Fruit fly (Drosophila melanogaster): ENCODE data around the gene noi.

The noi gene

dm6 chr3R:5600361-5601043 lies 9.2 kb upstream of the noi start (continued):
- peak; percentile 75 for TF ChIP-seq mirr (GFP tag; optimal IDR thresholded peaks at IDR 0.05)
- TF ChIP-seq CG3847 (GFP tag; IDR thresholded peaks at IDR 0.05), result no peak
- no peak for TF ChIP-seq CG6813 (GFP tag; optimal IDR thresholded peaks at IDR 0.05)
- TF ChIP-seq scrt (GFP tag; optimal IDR thresholded peaks at IDR 0.05), result peak; percentile 15
- no peak for TF ChIP-seq Blimp-1 (GFP tag; optimal IDR thresholded peaks at IDR 0.05)
- no peak for TF ChIP-seq chm (GFP tag; IDR thresholded peaks at IDR 0.05)
- TF ChIP-seq grn (GFP tag; optimal IDR thresholded peaks at IDR 0.05), result no peak
- no peak for TF ChIP-seq al (GFP tag; IDR thresholded peaks at IDR 0.05)
- TF ChIP-seq pfk (GFP tag; optimal IDR thresholded peaks at IDR 0.05), result peak; percentile 92
- no peak for TF ChIP-seq cad (GFP tag; optimal IDR thresholded peaks at IDR 0.05)
- TF ChIP-seq jing (GFP tag; optimal IDR thresholded peaks at IDR 0.05), result no peak
- no peak for TF ChIP-seq Asciz (GFP tag; optimal IDR thresholded peaks at IDR 0.05)
- TF ChIP-seq bigmax (GFP tag; optimal IDR thresholded peaks at IDR 0.05), result peak; percentile 94
- no peak for TF ChIP-seq Gsc (GFP tag; IDR thresholded peaks at IDR 0.05)
- no peak for TF ChIP-seq HLH3B (GFP tag; IDR thresholded peaks at IDR 0.05)
- no peak for TF ChIP-seq az2 (GFP tag; optimal IDR thresholded peaks at IDR 0.05)
- no peak for TF ChIP-seq CG8765 (GFP tag; IDR thresholded peaks at IDR 0.05)
- TF ChIP-seq CG18476 (GFP tag; optimal IDR thresholded peaks at IDR 0.05), result no peak
- TF ChIP-seq inv (GFP tag; IDR thresholded peaks at IDR 0.05; ENCODE audit: partially characterized antibody), result no peak
- no peak for TF ChIP-seq CG30403 (GFP tag; optimal IDR thresholded peaks at IDR 0.05)
- TF ChIP-seq CG12236 (GFP tag; optimal IDR thresholded peaks at IDR 0.05), result no peak
- no peak for TF ChIP-seq chn (GFP tag; optimal IDR thresholded peaks at IDR 0.05)
- TF ChIP-seq CG9817 (tag; optimal IDR thresholded peaks at IDR 0.05), result no peak
- no peak for TF ChIP-seq grau (tag; optimal IDR thresholded peaks at IDR 0.05)
- TF ChIP-seq Ravus (GFP tag; IDR thresholded peaks at IDR 0.05), result no peak
- TF ChIP-seq CG4404 (GFP tag; IDR thresholded peaks at IDR 0.05), result no peak
- TF ChIP-seq hb (GFP tag; IDR thresholded peaks at IDR 0.05; ENCODE audit: partially characterized antibody), result no peak
- TF ChIP-seq CG12769 (tag; optimal IDR thresholded peaks at IDR 0.05), result peak; percentile 97
- TF ChIP-seq Sry-β (GFP tag; optimal IDR thresholded peaks at IDR 0.05), result no peak
- no peak for TF ChIP-seq CG11504 (tag; optimal IDR thresholded peaks at IDR 0.05)
- TF ChIP-seq Lhr (GFP tag; optimal IDR thresholded peaks at IDR 0.05), result no peak
- TF ChIP-seq CG15011 (GFP tag; optimal IDR thresholded peaks at IDR 0.05), result no peak
- no peak for TF ChIP-seq CG43689 (GFP tag; IDR thresholded peaks at IDR 0.05)
- no peak for TF ChIP-seq Ets65A (GFP tag)
- TF ChIP-seq CG3163 (GFP tag; optimal IDR thresholded peaks at IDR 0.05), result no peak
- no peak for TF ChIP-seq Poxn (GFP tag; IDR thresholded peaks at IDR 0.05)
- no peak for TF ChIP-seq CG33213 (GFP tag; optimal IDR thresholded peaks at IDR 0.05)
- no peak for TF ChIP-seq salm (tag; optimal IDR thresholded peaks at IDR 0.05)
- no peak for TF ChIP-seq gfzf (GFP tag; optimal IDR thresholded peaks at IDR 0.05)
- no peak for TF ChIP-seq CG6654 (GFP tag; optimal IDR thresholded peaks at IDR 0.05)
- TF ChIP-seq GATAe (GFP tag; conservative IDR thresholded peaks at IDR 0.05), result no peak
- no peak for TF ChIP-seq CG12744 (GFP tag; optimal IDR thresholded peaks at IDR 0.05)
- no peak for TF ChIP-seq unpg (GFP tag; optimal IDR thresholded peaks at IDR 0.05)
- TF ChIP-seq CG10366 (GFP tag; IDR thresholded peaks at IDR 0.05), result no peak
- TF ChIP-seq CG7786 (GFP tag; optimal IDR thresholded peaks at IDR 0.05), result no peak
- TF ChIP-seq D19B (GFP tag; optimal IDR thresholded peaks at IDR 0.05), result no peak
- no peak for TF ChIP-seq unc-4 (GFP tag; IDR thresholded peaks at IDR 0.05; ENCODE audit: partially characterized antibody)
- TF ChIP-seq CG18262 (tag; optimal IDR thresholded peaks at IDR 0.05), result no peak
- TF ChIP-seq sisA (GFP tag; IDR thresholded peaks at IDR 0.05), result no peak
- TF ChIP-seq C15 (GFP tag; IDR thresholded peaks at IDR 0.05), result no peak
- TF ChIP-seq Dad (GFP tag; optimal IDR thresholded peaks at IDR 0.05), result no peak

Data from whole organism, embryonic.